Worm (Caenorhabditis elegans) whole organism, L1 larva: Measurements from ENCODE around the gene Y75B8A.33.

Experiments used
- C04F5.9 ChIP-seq: sonication (generic microtip); optimal IDR thresholded peaks from 2 replicates; lab custom pipeline; 2016; ENCODE audit warnings: missing genetic modification characterization, missing compliant biosample characterization
- C16A3.4 ChIP-seq: fragments of 150-350 bp; optimal IDR thresholded peaks from 2 replicates; lab custom pipeline; 2014; ENCODE audit warnings: missing biosample characterization, missing genetic modification characterization
- C34B4.2 ChIP-seq: sonication (generic microtip); optimal IDR thresholded peaks from 2 replicates; lab custom pipeline; 2017; ENCODE audit warnings: mild to moderate bottlenecking, missing genetic modification characterization, missing compliant biosample characterization
- F16B12.6 ChIP-seq: fragments of 150-350 bp; optimal IDR thresholded peaks from 2 replicates; lab custom pipeline; 2014; ENCODE audit warnings: missing biosample characterization, missing genetic modification characterization
- aly-2 ChIP-seq: fragments of 150-350 bp; optimal IDR thresholded peaks from 2 replicates; lab custom pipeline; 2014; ENCODE audit warnings: missing biosample characterization, missing genetic modification characterization
- ceh-63 ChIP-seq: fragments of 200-800 bp; sonication (Bioruptor generic); optimal IDR thresholded peaks from 2 replicates; lab custom pipeline; 2018; ENCODE audit warnings: mild to moderate bottlenecking, missing genetic modification characterization, missing compliant biosample characterization
- ceh-82 ChIP-seq, 3 experiments: fragments of 150-350 bp in 1 of 3; sonication (generic microtip) in 2 of 3; optimal IDR thresholded peaks; 2 replicates each; lab custom pipeline; 2014 to 2017; ENCODE audit warnings: missing biosample characterization in 3 of 3, missing genetic modification characterization in 3 of 3
- ceh-88 ChIP-seq: fragments of 200-800 bp; sonication (Bioruptor generic); IDR thresholded peaks from 2 replicates; pipeline ENCODE4 v1.3.6; 2022; ENCODE audit warnings: missing genetic modification characterization, missing compliant biosample characterization
- ceh-90 ChIP-seq: sonication (generic microtip); optimal IDR thresholded peaks from 2 replicates; lab custom pipeline; 2016; ENCODE audit warnings: missing genetic modification characterization, missing compliant biosample characterization
- dsc-1 ChIP-seq: sonication (generic microtip); optimal IDR thresholded peaks from 2 replicates; lab custom pipeline; 2016; ENCODE audit warnings: mild to moderate bottlenecking, missing genetic modification characterization, missing compliant biosample characterization
- efl-1 ChIP-seq, 4 experiments: fragments of 150-350 bp; optimal IDR thresholded peaks in 3 of 4; peaks in 1 of 4; 1 replicate in 1 of 4; 2 replicates in 3 of 4; lab custom pipeline; 2014; ENCODE audit warnings: missing biosample characterization in 2 of 4, missing genetic modification characterization in 2 of 4, missing genetic modification reagents in 2 of 4
- efl-3 ChIP-seq: fragments of 200-800 bp; sonication (Bioruptor generic); optimal IDR thresholded peaks from 2 replicates; lab custom pipeline; 2018; ENCODE audit warnings: mild to moderate bottlenecking, missing genetic modification characterization, missing compliant biosample characterization
- egl-27 ChIP-seq, 2 experiments: fragments of 150-350 bp in 1 of 2; sonication (generic microtip); optimal IDR thresholded peaks; 3 replicates each; lab custom pipeline; 2017 to 2018; ENCODE audit warnings: missing biosample characterization in 2 of 2, missing genetic modification characterization in 2 of 2, missing genetic modification reagents in 2 of 2
- elt-2 ChIP-seq: sonication (generic microtip); optimal IDR thresholded peaks from 2 replicates; lab custom pipeline; 2016; ENCODE audit warnings: missing genetic modification characterization, mild to moderate bottlenecking, inconsistent platforms, missing compliant biosample characterization, missing genetic modification reagents
- fkh-10 ChIP-seq: sonication (generic microtip); optimal IDR thresholded peaks from 2 replicates; lab custom pipeline; 2017; ENCODE audit warnings: missing biosample characterization, missing genetic modification reagents, missing genetic modification characterization
- fkh-8 ChIP-seq: sonication (generic microtip); optimal IDR thresholded peaks from 2 replicates; lab custom pipeline; 2016; ENCODE audit warnings: mild to moderate bottlenecking, missing genetic modification characterization, missing compliant biosample characterization
- hpl-2 ChIP-seq: fragments of 150-350 bp; optimal IDR thresholded peaks from 2 replicates; lab custom pipeline; 2014; ENCODE audit warnings: missing biosample characterization, missing genetic modification reagents, missing genetic modification characterization
- isw-1 ChIP-seq: fragments of 200-800 bp; sonication (Bioruptor generic); IDR thresholded peaks from 2 replicates; pipeline ENCODE4 v1.3.6; 2022; ENCODE audit warnings: missing genetic modification characterization, missing compliant biosample characterization
- jun-1 ChIP-seq: fragments of 150-350 bp; optimal IDR thresholded peaks from 2 replicates; lab custom pipeline; 2014; ENCODE audit warnings: missing biosample characterization, missing genetic modification reagents, missing genetic modification characterization
- lin-14 ChIP-seq: fragments of 200-800 bp; sonication (Bioruptor generic); optimal IDR thresholded peaks from 2 replicates; lab custom pipeline; 2018; ENCODE audit warnings: mild to moderate bottlenecking, missing genetic modification characterization, moderate library complexity, missing compliant biosample characterization
- lin-15B ChIP-seq: fragments of 150-350 bp; sonication (generic microtip); optimal IDR thresholded peaks from 3 replicates; lab custom pipeline; 2014; ENCODE audit warnings: missing biosample characterization, missing genetic modification characterization
- mdl-1 ChIP-seq, 2 experiments: fragments of 150-350 bp; optimal IDR thresholded peaks; 2 replicates each; lab custom pipeline; 2014 to 2017; ENCODE audit warnings: missing biosample characterization in 2 of 2, missing genetic modification characterization in 2 of 2, inconsistent platforms in 1 of 2
- mep-1 ChIP-seq: fragments of 150-350 bp; optimal IDR thresholded peaks from 2 replicates; lab custom pipeline; 2014; ENCODE audit warnings: missing biosample characterization, missing genetic modification characterization
- nhr-12 ChIP-seq: sonication (generic microtip); optimal IDR thresholded peaks from 2 replicates; lab custom pipeline; 2017; ENCODE audit warnings: missing biosample characterization, missing genetic modification characterization
- nhr-19 ChIP-seq: fragments of 200-800 bp; sonication (Bioruptor generic); conservative IDR thresholded peaks from 2 replicates; pipeline ENCODE4 v1.3.6; 2022; ENCODE audit warnings: missing genetic modification characterization, missing compliant biosample characterization
- nhr-28 ChIP-seq: fragments of 150-350 bp; optimal IDR thresholded peaks from 2 replicates; lab custom pipeline; 2014; ENCODE audit warnings: missing biosample characterization, missing genetic modification characterization
- nhr-77 ChIP-seq: fragments of 150-350 bp; optimal IDR thresholded peaks from 2 replicates; lab custom pipeline; 2014; ENCODE audit warnings: missing biosample characterization, missing genetic modification characterization
- nhr-84 ChIP-seq: sonication (generic microtip); optimal IDR thresholded peaks from 2 replicates; lab custom pipeline; 2017; ENCODE audit warnings: missing biosample characterization, missing genetic modification characterization
- pax-3 ChIP-seq: fragments of 200-800 bp; sonication (Bioruptor generic); optimal IDR thresholded peaks from 2 replicates; lab custom pipeline; 2018; ENCODE audit warnings: mild to moderate bottlenecking, missing genetic modification characterization, moderate library complexity, missing compliant biosample characterization
- sptf-1 ChIP-seq: fragments of 150-350 bp; optimal IDR thresholded peaks from 2 replicates; lab custom pipeline; 2014; ENCODE audit warnings: missing biosample characterization, missing genetic modification characterization
- sup-37 ChIP-seq: fragments of 200-800 bp; sonication (Bioruptor generic); optimal IDR thresholded peaks from 2 replicates; lab custom pipeline; 2018; ENCODE audit warnings: mild to moderate bottlenecking, missing genetic modification characterization, missing compliant biosample characterization
- unc-130 ChIP-seq: fragments of 150-350 bp; optimal IDR thresholded peaks from 2 replicates; lab custom pipeline; 2017; ENCODE audit warnings: missing biosample characterization, missing genetic modification characterization, inconsistent platforms
- unc-62 ChIP-seq: fragments of 150-350 bp; optimal IDR thresholded peaks from 2 replicates; lab custom pipeline; 2014; ENCODE audit warnings: missing biosample characterization, missing genetic modification reagents, missing genetic modification characterization
- unc-86 ChIP-seq: sonication (generic microtip); optimal IDR thresholded peaks from 2 replicates; lab custom pipeline; 2016; ENCODE audit warnings: missing genetic modification characterization, missing compliant biosample characterization
- unc-98 ChIP-seq: fragments of 200-800 bp; sonication (Bioruptor generic); IDR thresholded peaks from 2 replicates; pipeline ENCODE4 v1.3.6; 2022; ENCODE audit warnings: missing genetic modification characterization, missing compliant biosample characterization
- ztf-11 ChIP-seq, 2 experiments: sonication (generic microtip); optimal IDR thresholded peaks; 2 replicates each; lab custom pipeline; 2016 to 2017; ENCODE audit warnings: missing genetic modification characterization in 2 of 2, missing biosample characterization in 1 of 2, missing compliant biosample characterization in 1 of 2
- ztf-4 ChIP-seq: fragments of 150-350 bp; optimal IDR thresholded peaks from 2 replicates; lab custom pipeline; 2014; ENCODE audit warnings: missing biosample characterization, missing genetic modification characterization

The Y75B8A.33 gene

ce11 chrIII:12375614-12376013, 8.4 kb upstream of the Y75B8A.33 start:
- TF ChIP-seq ceh-88 (GFP tag; lab: Robert Waterston, UW) (no peak), elt-2 (no peak), F16B12.6 (no peak), mdl-1 (tag; optimal IDR thresholded peaks at IDR 0.05; lab: Kevin White, UChicago) (no peak), pax-3 (tag; lab: Kevin White, UChicago) (no peak), nhr-77 (tag; lab: Kevin White, UChicago) (no peak), aly-2 (tag; lab: Kevin White, UChicago) (no peak), hpl-2 (GFP tag; lab: Kevin White, UChicago) (no peak), egl-27 (tag; optimal IDR thresholded peaks at IDR 0.05; lab: Kevin White, UChicago) (no peak), ceh-82 (tag; optimal IDR thresholded peaks at IDR 0.05; lab: Kevin White, UChicago) (no peak), efl-3 (GFP tag; lab: Kevin White, UChicago) (no peak), sptf-1 (tag; lab: Kevin White, UChicago) (no peak)

ce11 chrIII:12373807-12374266, 6.7 kb upstream of the Y75B8A.33 start, which contains the start of gene glrx-5:
Gene glrx-5 (minus strand): TSS chrIII:12373857.
- no peak for TF ChIP-seq dsc-1 (tag; lab: Kevin White, UChicago)
- TF ChIP-seq ceh-90 (tag; lab: Kevin White, UChicago): no peak
- no peak for TF ChIP-seq ceh-82 (tag; optimal IDR thresholded peaks at IDR 0.05; lab: Kevin White, UChicago)
- TF ChIP-seq unc-62: no peak
- TF ChIP-seq fkh-10: no peak
- no peak for TF ChIP-seq jun-1 (tag; lab: Kevin White, UChicago)
- TF ChIP-seq nhr-12: no peak
- TF ChIP-seq mep-1 (tag; lab: Kevin White, UChicago): no peak
- no peak for TF ChIP-seq egl-27 (tag; optimal IDR thresholded peaks at IDR 0.05; lab: Kevin White, UChicago)
- TF ChIP-seq ztf-4 (tag; lab: Kevin White, UChicago): no peak
- TF ChIP-seq efl-1 (optimal IDR thresholded peaks at IDR 0.05; lab: Kevin White, UChicago): no peak
- no peak for TF ChIP-seq efl-1 (GFP tag; optimal IDR thresholded peaks at IDR 0.05 in 1 of 2; lab: Kevin White, UChicago)
- no peak for TF ChIP-seq sup-37
- TF ChIP-seq nhr-19 (GFP tag; lab: Robert Waterston, UW): no peak
- TF ChIP-seq isw-1: no peak
- TF ChIP-seq unc-130 (tag; lab: Kevin White, UChicago): no peak
- TF ChIP-seq ceh-63: no peak
- TF ChIP-seq hpl-2 (GFP tag; lab: Kevin White, UChicago): no peak
- no peak for TF ChIP-seq fkh-8

ce11 chrIII:12373306-12373705, 6.1 kb upstream of the Y75B8A.33 start:
- TF ChIP-seq lin-15B: no peak
- TF ChIP-seq C34B4.2: no peak
- TF ChIP-seq ztf-11 (tag; optimal IDR thresholded peaks at IDR 0.05; lab: Kevin White, UChicago): no peak
- no peak for TF ChIP-seq lin-14 (GFP tag; lab: Kevin White, UChicago)
- no peak for TF ChIP-seq ztf-4 (tag; lab: Kevin White, UChicago)
- no peak for TF ChIP-seq unc-98 (GFP tag; lab: Robert Waterston, UW)
- TF ChIP-seq fkh-10: no peak
- no peak for TF ChIP-seq C16A3.4 (tag; lab: Kevin White, UChicago)
- no peak for TF ChIP-seq C04F5.9 (tag; lab: Kevin White, UChicago)
- TF ChIP-seq nhr-84 (tag; lab: Kevin White, UChicago): no peak
- no peak for TF ChIP-seq nhr-28 (tag; lab: Kevin White, UChicago)
- no peak for TF ChIP-seq unc-86 (tag; lab: Kevin White, UChicago)
- TF ChIP-seq, all 84 proteins: peak for 0
